Worm (Caenorhabditis elegans) whole organism, L1 larva: ENCODE measurements around the gene sra-27.

Experiments used
- aly-2 ChIP-seq: fragments of 150-350 bp; optimal IDR thresholded peaks from 2 replicates; lab custom pipeline; 2014; ENCODE audit warnings: missing biosample characterization, missing genetic modification characterization
- blmp-1 ChIP-seq: fragments of 150-350 bp; optimal IDR thresholded peaks from 2 replicates; lab custom pipeline; 2014; ENCODE audit warnings: missing biosample characterization, missing genetic modification characterization
- ceh-88 ChIP-seq: fragments of 200-800 bp; sonication (Bioruptor generic); IDR thresholded peaks from 2 replicates; pipeline ENCODE4 v1.3.6; 2022; ENCODE audit warnings: missing genetic modification characterization, missing compliant biosample characterization
- dsc-1 ChIP-seq: sonication (generic microtip); optimal IDR thresholded peaks from 2 replicates; lab custom pipeline; 2016; ENCODE audit warnings: mild to moderate bottlenecking, missing genetic modification characterization, missing compliant biosample characterization
- efl-1 ChIP-seq, 4 experiments: fragments of 150-350 bp; optimal IDR thresholded peaks in 3 of 4; peaks in 1 of 4; 1 replicate in 1 of 4; 2 replicates in 3 of 4; lab custom pipeline; 2014; ENCODE audit warnings: missing biosample characterization in 2 of 4, missing genetic modification characterization in 2 of 4, missing genetic modification reagents in 2 of 4
- efl-3 ChIP-seq: fragments of 200-800 bp; sonication (Bioruptor generic); optimal IDR thresholded peaks from 2 replicates; lab custom pipeline; 2018; ENCODE audit warnings: mild to moderate bottlenecking, missing genetic modification characterization, missing compliant biosample characterization
- egl-13 ChIP-seq: sonication (generic microtip); optimal IDR thresholded peaks from 2 replicates; lab custom pipeline; 2016; ENCODE audit warnings: missing genotype, missing genetic modification reagents, missing genetic modification characterization, missing compliant biosample characterization
- elt-2 ChIP-seq: sonication (generic microtip); optimal IDR thresholded peaks from 2 replicates; lab custom pipeline; 2016; ENCODE audit warnings: missing genetic modification characterization, mild to moderate bottlenecking, inconsistent platforms, missing compliant biosample characterization, missing genetic modification reagents
- elt-3 ChIP-seq, 6 experiments: fragments of 150-350 bp in 1 of 6; sonication (generic microtip); optimal IDR thresholded peaks; 2 replicates each; lab custom pipeline; 2017 to 2018; ENCODE audit warnings: missing biosample characterization in 6 of 6, missing genetic modification characterization in 6 of 6, inconsistent platforms in 1 of 6
- fkh-4 ChIP-seq: sonication (generic microtip); optimal IDR thresholded peaks from 2 replicates; lab custom pipeline; 2016; ENCODE audit warnings: missing compliant biosample characterization, missing genetic modification characterization, borderline replicate concordance
- hpl-2 ChIP-seq: fragments of 150-350 bp; optimal IDR thresholded peaks from 2 replicates; lab custom pipeline; 2014; ENCODE audit warnings: missing biosample characterization, missing genetic modification reagents, missing genetic modification characterization
- irx-1 ChIP-seq: sonication (generic microtip); optimal IDR thresholded peaks from 2 replicates; lab custom pipeline; 2016; ENCODE audit warnings: missing genetic modification characterization, missing compliant biosample characterization
- jun-1 ChIP-seq: fragments of 150-350 bp; optimal IDR thresholded peaks from 2 replicates; lab custom pipeline; 2014; ENCODE audit warnings: missing biosample characterization, missing genetic modification reagents, missing genetic modification characterization
- lin-14 ChIP-seq: fragments of 200-800 bp; sonication (Bioruptor generic); optimal IDR thresholded peaks from 2 replicates; lab custom pipeline; 2018; ENCODE audit warnings: mild to moderate bottlenecking, missing genetic modification characterization, moderate library complexity, missing compliant biosample characterization
- lin-15B ChIP-seq: fragments of 150-350 bp; sonication (generic microtip); optimal IDR thresholded peaks from 3 replicates; lab custom pipeline; 2014; ENCODE audit warnings: missing biosample characterization, missing genetic modification characterization
- lin-35 ChIP-seq, 2 experiments: fragments of 150-350 bp; optimal IDR thresholded peaks; 2 replicates each; lab custom pipeline; 2014; ENCODE audit warnings: missing biosample characterization in 2 of 2, missing genetic modification characterization in 2 of 2, missing genetic modification reagents in 2 of 2
- lin-39 ChIP-seq: fragments of 150-350 bp; optimal IDR thresholded peaks from 2 replicates; lab custom pipeline; 2014; ENCODE audit warnings: missing biosample characterization, missing genetic modification reagents, missing genetic modification characterization
- lir-3 ChIP-seq: sonication (generic microtip); optimal IDR thresholded peaks from 2 replicates; lab custom pipeline; 2016; ENCODE audit warnings: mild to moderate bottlenecking, missing genetic modification characterization, moderate library complexity, missing compliant biosample characterization; ENCODE audit not compliant: poor library complexity
- lsy-2 ChIP-seq, 2 experiments: fragments of 150-350 bp; optimal IDR thresholded peaks; 2 replicates each; lab custom pipeline; 2014; ENCODE audit warnings: missing biosample characterization in 2 of 2, missing genetic modification characterization in 2 of 2
- mef-2 ChIP-seq: fragments of 150-350 bp; optimal IDR thresholded peaks from 2 replicates; lab custom pipeline; 2014; ENCODE audit warnings: missing biosample characterization, missing genetic modification characterization
- nhr-11 ChIP-seq: fragments of 150-350 bp; optimal IDR thresholded peaks from 2 replicates; lab custom pipeline; 2014; ENCODE audit warnings: missing biosample characterization, missing genetic modification characterization
- nhr-20 ChIP-seq: sonication (generic microtip); optimal IDR thresholded peaks from 2 replicates; lab custom pipeline; 2016; ENCODE audit warnings: mild to moderate bottlenecking, missing genetic modification characterization, missing compliant biosample characterization
- nhr-71 ChIP-seq: sonication (generic microtip); optimal IDR thresholded peaks from 2 replicates; lab custom pipeline; 2016; ENCODE audit warnings: mild to moderate bottlenecking, missing genetic modification characterization, moderate library complexity, missing compliant biosample characterization
- nhr-77 ChIP-seq: fragments of 150-350 bp; optimal IDR thresholded peaks from 2 replicates; lab custom pipeline; 2014; ENCODE audit warnings: missing biosample characterization, missing genetic modification characterization
- nhr-85 ChIP-seq: sonication (generic microtip); peaks from one replicate; lab custom pipeline; 2016; ENCODE audit warnings: missing genetic modification characterization, inconsistent platforms, missing compliant biosample characterization
- pag-3 ChIP-seq: sonication (generic microtip); optimal IDR thresholded peaks from 2 replicates; lab custom pipeline; 2017; ENCODE audit warnings: missing genetic modification characterization, mild to moderate bottlenecking, missing compliant biosample characterization, antibody characterized with exemption, borderline replicate concordance; ENCODE audit not compliant: insufficient read depth
- pax-3 ChIP-seq: fragments of 200-800 bp; sonication (Bioruptor generic); optimal IDR thresholded peaks from 2 replicates; lab custom pipeline; 2018; ENCODE audit warnings: mild to moderate bottlenecking, missing genetic modification characterization, moderate library complexity, missing compliant biosample characterization
- skn-1 ChIP-seq: fragments of 150-350 bp; optimal IDR thresholded peaks from 2 replicates; lab custom pipeline; 2014; ENCODE audit warnings: missing biosample characterization, missing genetic modification characterization
- snu-23 ChIP-seq: sonication (generic microtip); optimal IDR thresholded peaks from 2 replicates; lab custom pipeline; 2016; ENCODE audit warnings: missing genetic modification characterization, missing compliant biosample characterization
- sptf-1 ChIP-seq: fragments of 150-350 bp; optimal IDR thresholded peaks from 2 replicates; lab custom pipeline; 2014; ENCODE audit warnings: missing biosample characterization, missing genetic modification characterization
- vab-15 ChIP-seq: sonication (generic microtip); optimal IDR thresholded peaks from 2 replicates; lab custom pipeline; 2017; ENCODE audit warnings: missing genotype, mild to moderate bottlenecking, missing genetic modification characterization, missing compliant biosample characterization
- xbp-1 ChIP-seq: sonication (generic microtip); optimal IDR thresholded peaks from 2 replicates; lab custom pipeline; 2016; ENCODE audit warnings: missing genetic modification characterization, missing compliant biosample characterization

sra-27 gene

DNA sequence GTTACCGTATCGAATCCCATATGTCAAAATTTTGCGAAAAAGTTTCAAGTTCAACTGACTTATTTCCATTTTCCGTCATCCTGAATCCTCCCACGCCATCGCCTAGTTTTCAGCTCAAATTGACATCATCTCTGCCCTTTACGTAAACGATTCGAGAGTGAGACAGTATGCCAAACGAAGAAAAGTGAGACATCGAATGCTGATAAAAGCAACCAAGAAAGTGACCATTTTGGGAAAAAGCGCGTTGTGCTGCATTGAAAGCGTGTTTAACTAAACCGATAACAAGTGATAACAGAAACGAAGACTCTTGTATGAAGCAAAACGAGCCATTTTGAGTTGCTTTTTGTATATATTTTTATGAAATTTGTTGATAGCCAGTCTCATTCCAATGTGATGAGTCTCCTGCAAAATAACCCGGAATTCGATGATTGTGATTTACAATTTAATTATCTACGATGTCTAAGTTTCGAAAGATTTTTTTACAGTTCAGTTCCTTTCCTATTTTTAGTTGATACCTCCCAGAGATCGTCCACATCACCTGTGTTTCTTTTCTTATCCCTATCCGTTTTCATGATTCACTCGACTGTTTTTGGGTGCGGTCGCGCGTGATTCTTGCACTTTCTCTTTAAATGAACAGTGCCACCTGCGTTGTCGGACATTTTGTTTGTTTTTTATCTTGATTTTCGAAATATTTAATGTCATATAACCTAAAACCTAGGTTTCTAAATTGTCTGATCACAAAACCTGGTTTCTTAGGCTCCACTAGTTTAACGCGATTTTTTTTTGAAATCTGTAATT lies 46.6 kb downstream of the sra-27 start (continued):
- TF ChIP-seq sptf-1 (no peak), pag-3 (tag; lab: Kevin White, UChicago) (no peak), xbp-1 (tag; lab: Kevin White, UChicago) (no peak), nhr-11 (no peak), lin-15B (no peak), lin-14 (GFP tag; lab: Kevin White, UChicago) (peak; percentile 39), lin-35 (GFP tag; optimal IDR thresholded peaks at IDR 0.05; lab: Kevin White, UChicago) (no peak)

DNA sequence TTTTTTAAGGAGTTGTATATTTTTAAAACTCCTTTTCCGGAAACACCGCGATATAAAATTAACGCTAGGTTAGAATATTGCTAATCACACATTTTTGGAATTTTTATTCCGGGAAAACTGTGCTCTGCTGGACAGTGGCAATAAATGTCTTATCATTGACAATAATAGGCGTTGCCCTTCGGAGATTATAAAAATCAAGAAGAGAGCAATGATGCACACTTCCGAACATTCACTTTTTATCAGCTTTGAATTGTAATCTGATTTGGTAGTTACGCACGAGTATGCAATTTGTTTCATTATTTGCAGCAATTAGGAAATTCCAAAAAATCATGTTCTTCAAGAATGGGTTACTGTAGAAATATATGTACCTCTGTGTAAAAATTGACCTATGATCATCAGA lies 47.3 kb downstream of the sra-27 start:
- TF ChIP-seq efl-3 (GFP tag; lab: Kevin White, UChicago) (no peak), nhr-85 (tag; lab: Kevin White, UChicago) (no peak), efl-1 (optimal IDR thresholded peaks at IDR 0.05; lab: Kevin White, UChicago) (no peak), efl-1 (GFP tag; optimal IDR thresholded peaks at IDR 0.05 in 1 of 2; lab: Kevin White, UChicago) (peak in 1 of 2 experiments; percentile 21), pax-3 (no peak), skn-1 (tag; lab: Kevin White, UChicago) (no peak), elt-2 (tag; lab: Kevin White, UChicago) (peak; percentile 69), nhr-77 (tag; lab: Kevin White, UChicago) (no peak), ceh-88 (GFP tag; lab: Robert Waterston, UW) (no peak)

ce11 chrII:6616770-6617169 lies 48.0 kb downstream of the sra-27 start, which contains the start of gene klf-3:
klf-3 (plus strand) TSS chrII:6616878.
- TF ChIP-seq elt-3 (tag; optimal IDR thresholded peaks at IDR 0.05; lab: Kevin White, UChicago) (peak in 1 of 6 experiments; percentile 17), lin-39 (tag; lab: Kevin White, UChicago) (no peak), blmp-1 (tag; lab: Kevin White, UChicago) (peak; percentile 59), pag-3 (tag; lab: Kevin White, UChicago) (peak; percentile 53)

ce11 chrII:6619007-6619406 lies 50.2 kb downstream of the sra-27 start:
- TF ChIP-seq egl-13 (tag; lab: Kevin White, UChicago) (no peak), lir-3 (tag; lab: Kevin White, UChicago) (no peak), hpl-2 (no peak), nhr-20 (tag; lab: Kevin White, UChicago) (peak; percentile 5), nhr-71 (tag; lab: Kevin White, UChicago) (peak; percentile 12), aly-2 (tag; lab: Kevin White, UChicago) (no peak), blmp-1 (tag; lab: Kevin White, UChicago) (peak; percentile 73), dsc-1 (tag; lab: Kevin White, UChicago) (no peak), irx-1 (tag; lab: Kevin White, UChicago) (no peak), lin-35 (GFP tag; optimal IDR thresholded peaks at IDR 0.05; lab: Kevin White, UChicago) (peak in 1 of 2 experiments; percentile 13), vab-15 (tag; lab: Kevin White, UChicago) (peak; percentile 27), fkh-4 (tag; lab: Kevin White, UChicago) (no peak), jun-1 (tag; lab: Kevin White, UChicago) (no peak), snu-23 (GFP tag; lab: Kevin White, UChicago) (peak; percentile 21), lsy-2 (tag; optimal IDR thresholded peaks at IDR 0.05; lab: Kevin White, UChicago) (peak in 1 of 2 experiments; percentile 32), elt-3 (tag; optimal IDR thresholded peaks at IDR 0.05; lab: Kevin White, UChicago) (peak in 3 of 6 experiments; percentile 21 to 79 (median 24)), mef-2 (tag; lab: Kevin White, UChicago) (no peak), lin-14 (GFP tag; lab: Kevin White, UChicago) (peak; percentile 30), nhr-85 (tag; lab: Kevin White, UChicago) (peak; percentile 86)
- TF ChIP-seq, all 84 proteins: peak for 10
